Fruit fly (Drosophila melanogaster): Measurements from ENCODE around the gene twin.

dm6 chr3R:24262923-24263322 is 41.2 kb upstream of the twin start:
- TF ChIP-seq CG4496 (GFP tag; IDR thresholded peaks at IDR 0.05): no peak
- no peak for TF ChIP-seq Pif1A (GFP tag; optimal IDR thresholded peaks at IDR 0.05)
- no peak for TF ChIP-seq CG32121 (GFP tag; IDR thresholded peaks at IDR 0.05)
- no peak for TF ChIP-seq D1 (tag; optimal IDR thresholded peaks at IDR 0.05)
- no peak for TF ChIP-seq Pif1B (GFP tag; optimal IDR thresholded peaks at IDR 0.05)
- no peak for TF ChIP-seq CG14655 (GFP tag; optimal IDR thresholded peaks at IDR 0.05)
